Fruit fly (Drosophila melanogaster) whole organism, embryonic: ENCODE data around the gene CG8042.

ENCODE experiments used
- Adf1 ChIP-seq: fragments of 200-800 bp; sonication (Bioruptor generic); IDR thresholded peaks from 2 replicates; pipeline ENCODE4 v1.3.6; 2022; ENCODE audit warnings: missing biosample characterization, missing genetic modification characterization
- Asciz ChIP-seq: fragments of 200-800 bp; sonication (Bioruptor generic); optimal IDR thresholded peaks from 2 replicates; lab custom pipeline; 2017; ENCODE audit warnings: missing biosample characterization, mild to moderate bottlenecking, missing genetic modification characterization, missing genetic modification reagents
- BEAF-32 ChIP-seq: fragments of 200-800 bp; sonication (Bioruptor generic); optimal IDR thresholded peaks from 3 replicates; lab custom pipeline; 2017; ENCODE audit warnings: missing biosample characterization, missing genetic modification characterization, mild to moderate bottlenecking, moderate library complexity, missing genetic modification reagents
- CG11085 ChIP-seq: fragments of 200-800 bp; sonication (Bioruptor generic); IDR thresholded peaks from 2 replicates; pipeline ENCODE4 v1.3.6; 2022; ENCODE audit warnings: missing biosample characterization, missing genetic modification characterization
- CG11247 ChIP-seq: fragments of 200-800 bp; sonication (Bioruptor generic); IDR thresholded peaks from 2 replicates; pipeline ENCODE4 v1.3.6; 2022; ENCODE audit warnings: missing biosample characterization, missing genetic modification characterization
- CG12071 ChIP-seq: fragments of 200-800 bp; sonication (Bioruptor generic); optimal IDR thresholded peaks from 3 replicates; lab custom pipeline; 2018; ENCODE audit warnings: missing biosample characterization, mild to moderate bottlenecking, missing genetic modification characterization
- CG12391 ChIP-seq: fragments of 200-800 bp; sonication (Bioruptor generic); optimal IDR thresholded peaks from 3 replicates; lab custom pipeline; 2018; ENCODE audit warnings: missing biosample characterization, mild to moderate bottlenecking, missing genetic modification characterization, moderate library complexity
- CG12659 ChIP-seq: fragments of 200-800 bp; sonication (Bioruptor generic); optimal IDR thresholded peaks from 3 replicates; lab custom pipeline; 2017; ENCODE audit warnings: mild to moderate bottlenecking, missing biosample characterization, missing genetic modification reagents, missing genetic modification characterization
- CG1603 ChIP-seq: fragments of 200-800 bp; sonication (Bioruptor generic); optimal IDR thresholded peaks from 2 replicates; lab custom pipeline; 2019; ENCODE audit warnings: missing biosample characterization, mild to moderate bottlenecking, missing genetic modification characterization, moderate library complexity
- CG16779 ChIP-seq: fragments of 200-800 bp; sonication (Bioruptor generic); IDR thresholded peaks from 2 replicates; pipeline ENCODE4 v1.3.6; 2022; ENCODE audit warnings: missing biosample characterization, missing genetic modification characterization
- CG1792 ChIP-seq: fragments of 200-800 bp; sonication (Bioruptor generic); optimal IDR thresholded peaks from 2 replicates; lab custom pipeline; 2016; ENCODE audit warnings: missing biosample characterization, missing genetic modification characterization
- CG18599 ChIP-seq: fragments of 200-800 bp; sonication (Bioruptor generic); optimal IDR thresholded peaks from 3 replicates; lab custom pipeline; 2017; ENCODE audit warnings: missing biosample characterization, missing genetic modification characterization, mild to moderate bottlenecking, moderate library complexity, missing genetic modification reagents
- CG2120 ChIP-seq: fragments of 200-800 bp; sonication (Bioruptor generic); optimal IDR thresholded peaks from 3 replicates; lab custom pipeline; 2016; ENCODE audit warnings: missing biosample characterization, missing genetic modification characterization
- CG30403 ChIP-seq: fragments of 200-800 bp; sonication (Bioruptor generic); optimal IDR thresholded peaks from 3 replicates; lab custom pipeline; 2016; ENCODE audit warnings: missing biosample characterization, missing genetic modification characterization
- CG32772 ChIP-seq: fragments of 200-800 bp; sonication (Bioruptor generic); IDR thresholded peaks from 2 replicates; pipeline ENCODE4 v1.3.6; 2022; ENCODE audit warnings: missing biosample characterization, missing genetic modification characterization
- CG43689 ChIP-seq: fragments of 200-800 bp; sonication (Bioruptor generic); IDR thresholded peaks from 2 replicates; pipeline ENCODE4 v1.3.6; 2022; ENCODE audit warnings: missing biosample characterization, missing genetic modification characterization
- CG4404 ChIP-seq: fragments of 200-800 bp; sonication (Bioruptor generic); IDR thresholded peaks from 2 replicates; pipeline ENCODE4 v1.3.6; 2022; ENCODE audit warnings: missing biosample characterization, missing genetic modification characterization
- CG6254 ChIP-seq: fragments of 200-800 bp; sonication (Bioruptor generic); optimal IDR thresholded peaks from 3 replicates; lab custom pipeline; 2017; ENCODE audit warnings: mild to moderate bottlenecking, missing biosample characterization, missing genetic modification reagents, missing genetic modification characterization
- CG8388 ChIP-seq: fragments of 200-800 bp; sonication (Bioruptor generic); optimal IDR thresholded peaks from 2 replicates; lab custom pipeline; 2019; ENCODE audit warnings: missing biosample characterization, mild to moderate bottlenecking, missing genetic modification characterization, moderate library complexity
- CG8944 ChIP-seq: fragments of 200-800 bp; sonication (Bioruptor generic); optimal IDR thresholded peaks from 3 replicates; lab custom pipeline; 2016; ENCODE audit warnings: missing biosample characterization, missing genetic modification characterization
- Chrac-16 ChIP-seq: fragments of 200-800 bp; sonication (Bioruptor generic); optimal IDR thresholded peaks from 3 replicates; lab custom pipeline; 2016; ENCODE audit warnings: missing biosample characterization, missing genetic modification characterization
- D ChIP-seq, 2 experiments: fragments of 200-800 bp in 1 of 2; fragments of >200 bp in 1 of 2; sonication (Bioruptor generic) in 1 of 2; optimal IDR thresholded peaks; 2 replicates in 1 of 2; 3 replicates in 1 of 2; lab custom pipeline; 2017; ENCODE audit warnings: mild to moderate bottlenecking in 1 of 2, missing biosample characterization in 1 of 2, missing genetic modification characterization in 1 of 2, missing genetic modification reagents in 1 of 2
- Dip2 ChIP-seq: fragments of 200-800 bp; sonication (Bioruptor generic); IDR thresholded peaks from 2 replicates; pipeline ENCODE4 v1.3.6; 2022; ENCODE audit warnings: missing biosample characterization, missing genetic modification characterization
- Dip3 ChIP-seq: fragments of 200-800 bp; sonication (Bioruptor generic); optimal IDR thresholded peaks from 3 replicates; lab custom pipeline; 2016; ENCODE audit warnings: missing biosample characterization, missing genetic modification characterization
- Gug ChIP-seq: fragments of 200-800 bp; sonication (Bioruptor generic); IDR thresholded peaks from 4 replicates; pipeline ENCODE4 v1.3.6; 2022; ENCODE audit warnings: missing biosample characterization, missing genetic modification characterization
- Hand ChIP-seq: fragments of 200-800 bp; sonication (Bioruptor generic); optimal IDR thresholded peaks from 2 replicates; lab custom pipeline; 2017; ENCODE audit warnings: mild to moderate bottlenecking, missing biosample characterization, missing genetic modification reagents, missing genetic modification characterization
- Hr51 ChIP-seq, 2 experiments: fragments of 200-800 bp; sonication (Bioruptor generic); optimal IDR thresholded peaks; 2 replicates in 1 of 2; 3 replicates in 1 of 2; lab custom pipeline; 2016 to 2018; ENCODE audit warnings: missing biosample characterization in 2 of 2, missing genetic modification characterization in 2 of 2, mild to moderate bottlenecking in 1 of 2, moderate library complexity in 1 of 2
- Hsf ChIP-seq: fragments of 200-800 bp; sonication (Bioruptor generic); optimal IDR thresholded peaks from 3 replicates; lab custom pipeline; 2016; ENCODE audit warnings: missing biosample characterization, missing genetic modification characterization
- NK7.1 ChIP-seq: fragments of 200-800 bp; sonication (Bioruptor generic); optimal IDR thresholded peaks from 3 replicates; lab custom pipeline; 2016; ENCODE audit warnings: missing biosample characterization, missing genetic modification characterization
- Pdp1 ChIP-seq, 2 experiments: fragments of 200-800 bp; sonication (Bioruptor generic); optimal IDR thresholded peaks; 3 replicates each; lab custom pipeline; 2016; ENCODE audit warnings: missing biosample characterization in 2 of 2, missing genetic modification characterization in 2 of 2, mild to moderate bottlenecking in 1 of 2, moderate library complexity in 1 of 2
- Rfx ChIP-seq: fragments of 200-800 bp; sonication (Bioruptor generic); IDR thresholded peaks from 2 replicates; pipeline ENCODE4 v1.3.6; 2022; ENCODE audit warnings: missing biosample characterization, missing genetic modification characterization
- Xrp1 ChIP-seq: fragments of 200-800 bp; sonication (Bioruptor generic); IDR thresholded peaks from 2 replicates; pipeline ENCODE4 v1.3.6; 2022; ENCODE audit warnings: missing biosample characterization, missing genetic modification characterization
- YL-1 ChIP-seq: fragments of 200-800 bp; sonication (Bioruptor generic); optimal IDR thresholded peaks from 3 replicates; lab custom pipeline; 2017; ENCODE audit warnings: missing biosample characterization, mild to moderate bottlenecking, missing genetic modification characterization
- ac ChIP-seq: fragments of 200-800 bp; sonication (Bioruptor generic); optimal IDR thresholded peaks from 3 replicates; lab custom pipeline; 2017; ENCODE audit warnings: missing biosample characterization, mild to moderate bottlenecking, missing genetic modification characterization
- bsh ChIP-seq, 2 experiments: fragments of 200-800 bp; sonication (Bioruptor generic); optimal IDR thresholded peaks; 2 replicates each; lab custom pipeline; 2017 to 2018; ENCODE audit warnings: mild to moderate bottlenecking in 2 of 2, missing biosample characterization in 2 of 2, missing genetic modification characterization in 2 of 2, moderate library complexity in 1 of 2
- cad ChIP-seq: fragments of >200 bp; optimal IDR thresholded peaks from 2 replicates; lab custom pipeline; 2017; ENCODE audit warnings: missing biosample characterization, missing genetic modification characterization
- cg ChIP-seq: fragments of 200-800 bp; sonication (Bioruptor generic); optimal IDR thresholded peaks from 3 replicates; lab custom pipeline; 2019; ENCODE audit warnings: missing biosample characterization, mild to moderate bottlenecking, missing genetic modification characterization, moderate library complexity
- cwo ChIP-seq: fragments of 200-800 bp; sonication (Bioruptor generic); optimal IDR thresholded peaks from 3 replicates; lab custom pipeline; 2017; ENCODE audit warnings: missing biosample characterization, missing genetic modification characterization, mild to moderate bottlenecking, moderate library complexity, missing genetic modification reagents
- dimm ChIP-seq: fragments of 200-800 bp; sonication (Bioruptor generic); IDR thresholded peaks from 2 replicates; pipeline ENCODE4 v1.3.6; 2022; ENCODE audit warnings: missing biosample characterization, missing genetic modification characterization
- dpn ChIP-seq, 2 experiments: fragments of 200-800 bp; sonication (Bioruptor generic); optimal IDR thresholded peaks; 3 replicates each; lab custom pipeline; 2016; ENCODE audit warnings: missing biosample characterization in 2 of 2, missing genetic modification characterization in 2 of 2
- gcm2 ChIP-seq: fragments of 200-800 bp; sonication (Bioruptor generic); optimal IDR thresholded peaks from 2 replicates; lab custom pipeline; 2016; ENCODE audit warnings: missing biosample characterization, missing genetic modification characterization
- jing ChIP-seq: fragments of 200-800 bp; sonication (Bioruptor generic); optimal IDR thresholded peaks from 2 replicates; lab custom pipeline; 2018; ENCODE audit warnings: missing biosample characterization, mild to moderate bottlenecking, missing genetic modification characterization
- klu ChIP-seq: fragments of 200-800 bp; sonication (Bioruptor generic); IDR thresholded peaks from 2 replicates; pipeline ENCODE4 v1.3.6; 2022; ENCODE audit warnings: missing biosample characterization, missing genetic modification characterization
- oc ChIP-seq: fragments of 200-800 bp; sonication (Bioruptor generic); optimal IDR thresholded peaks from 2 replicates; lab custom pipeline; 2018; ENCODE audit warnings: missing biosample characterization, mild to moderate bottlenecking, missing genetic modification characterization, moderate library complexity
- org-1 ChIP-seq: fragments of 200-800 bp; sonication (Bioruptor generic); optimal IDR thresholded peaks from 2 replicates; lab custom pipeline; 2017; ENCODE audit warnings: missing biosample characterization, missing genetic modification characterization
- sqz ChIP-seq: fragments of 200-800 bp; sonication (Bioruptor generic); optimal IDR thresholded peaks from 3 replicates; lab custom pipeline; 2018; ENCODE audit warnings: missing biosample characterization, mild to moderate bottlenecking, missing genetic modification characterization
- sr ChIP-seq: fragments of 200-800 bp; sonication (Bioruptor generic); IDR thresholded peaks from 3 replicates; pipeline ENCODE4 v1.3.6; 2022; ENCODE audit warnings: missing biosample characterization, missing genetic modification characterization
- tll ChIP-seq, 2 experiments: fragments of 200-800 bp in 1 of 2; fragments of >200 bp in 1 of 2; sonication (Bioruptor generic) in 1 of 2; optimal IDR thresholded peaks; 2 replicates each; lab custom pipeline; 2017 to 2019; ENCODE audit warnings: missing biosample characterization in 2 of 2, missing genetic modification characterization in 2 of 2, mild to moderate bottlenecking in 1 of 2, moderate library complexity in 1 of 2
- wek ChIP-seq: fragments of 200-800 bp; sonication (Bioruptor generic); optimal IDR thresholded peaks from 3 replicates; lab custom pipeline; 2018; ENCODE audit warnings: missing biosample characterization, mild to moderate bottlenecking, missing genetic modification characterization, moderate library complexity

The CG8042 gene

DNA sequence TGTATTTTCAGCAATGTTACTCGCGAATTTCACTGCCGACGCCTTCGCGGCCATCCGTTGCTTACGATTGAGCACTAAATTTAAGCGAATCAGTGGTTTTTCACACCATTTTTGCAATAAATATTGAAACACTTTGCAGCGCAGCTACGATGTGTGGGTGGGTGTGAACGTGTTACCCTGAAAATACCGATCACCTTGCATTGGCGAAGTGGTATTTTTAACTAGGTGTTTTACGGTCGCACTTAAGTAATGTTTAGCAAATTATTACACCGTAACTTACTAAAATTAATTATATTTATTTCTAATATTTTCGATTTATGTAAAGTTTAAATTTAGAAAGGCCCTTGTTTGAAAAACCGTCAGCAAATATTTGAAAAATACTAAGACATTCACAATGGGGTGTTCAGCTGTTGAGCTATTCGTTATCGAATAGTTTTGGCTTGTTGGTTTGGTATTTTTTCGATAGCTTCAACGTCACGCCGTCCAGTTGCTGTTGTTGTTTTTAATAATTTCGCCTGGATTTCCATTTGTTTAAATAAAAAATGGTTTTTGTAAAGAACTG, 38.8 kb downstream of the CG8042 start, which contains the start of the genes syd and Srp9 (continued):
- TF ChIP-seq gcm2 (GFP tag; lab: Kevin White, UChicago) (no peak), NK7.1 (GFP tag; lab: Kevin White, UChicago) (no peak), jing (no peak), BEAF-32 (peak; percentile 58), CG1603 (tag; lab: Kevin White, UChicago) (no peak), Pdp1 (GFP tag; optimal IDR thresholded peaks at IDR 0.05; lab: Kevin White, UChicago) (no peak), CG6254 (GFP tag; lab: Kevin White, UChicago) (peak; percentile 33), wek (no peak), ac (GFP tag; lab: Kevin White, UChicago) (no peak), CG43689 (GFP tag; lab: Robert Waterston, UW) (no peak), CG12071 (no peak), cwo (GFP tag; lab: Kevin White, UChicago) (no peak), org-1 (GFP tag; lab: Kevin White, UChicago) (no peak), Adf1 (GFP tag; lab: Robert Waterston, UW) (0 out of 2 replicates have a peak, but pooled peaks have one; percentile 13), Rfx (GFP tag; lab: Robert Waterston, UW) (no peak), CG32772 (GFP tag; lab: Robert Waterston, UW) (no peak), cg (GFP tag; lab: Kevin White, UChicago) (peak; percentile 57), Hr51 (GFP tag; optimal IDR thresholded peaks at IDR 0.05; lab: Kevin White, UChicago) (no peak), Chrac-16 (GFP tag; lab: Kevin White, UChicago) (no peak), Hsf (no peak), dimm (GFP tag; lab: Robert Waterston, UW) (no peak), CG18599 (GFP tag; lab: Kevin White, UChicago) (no peak), CG16779 (GFP tag; lab: Robert Waterston, UW) (no peak), cad (GFP tag; lab: Kevin White, UChicago) (no peak), tll (GFP tag; optimal IDR thresholded peaks at IDR 0.05; lab: Kevin White, UChicago) (no peak), klu (GFP tag; lab: Robert Waterston, UW) (peak; percentile 49; the same call in 1 of the 2 replicates), CG12659 (peak; percentile 68), Xrp1 (GFP tag; lab: Robert Waterston, UW) (no peak), sqz (GFP tag; lab: Kevin White, UChicago) (no peak), Asciz (GFP tag; lab: Kevin White, UChicago) (no peak), Dip2 (no peak), bsh (GFP tag; optimal IDR thresholded peaks at IDR 0.05; lab: Kevin White, UChicago) (no peak), CG8388 (GFP tag; lab: Kevin White, UChicago) (no peak), Dip3 (GFP tag; lab: Kevin White, UChicago) (no peak), Hand (no peak), CG8944 (no peak), D (optimal IDR thresholded peaks at IDR 0.05; lab: Kevin White, UChicago) (no peak), D (GFP tag; optimal IDR thresholded peaks at IDR 0.05; lab: Kevin White, UChicago) (no peak), CG11247 (GFP tag; lab: Robert Waterston, UW) (no peak), CG11085 (no peak), dpn (GFP tag; optimal IDR thresholded peaks at IDR 0.05; lab: Kevin White, UChicago) (no peak), CG1792 (GFP tag; lab: Kevin White, UChicago) (no peak), Gug (GFP tag; lab: Robert Waterston, UW) (no peak), CG12391 (tag; lab: Kevin White, UChicago) (peak; percentile 36), CG2120 (no peak), sr (peak; percentile 38; the same call in 1 of the 3 replicates), CG4404 (no peak), YL-1 (GFP tag; lab: Kevin White, UChicago) (peak; percentile 69), CG30403 (GFP tag; lab: Kevin White, UChicago) (peak; percentile 5), oc (no peak)
